Worm (Caenorhabditis elegans): ENCODE measurements around the gene Y32G9B.1.

Gene Y32G9B.1

DNA sequence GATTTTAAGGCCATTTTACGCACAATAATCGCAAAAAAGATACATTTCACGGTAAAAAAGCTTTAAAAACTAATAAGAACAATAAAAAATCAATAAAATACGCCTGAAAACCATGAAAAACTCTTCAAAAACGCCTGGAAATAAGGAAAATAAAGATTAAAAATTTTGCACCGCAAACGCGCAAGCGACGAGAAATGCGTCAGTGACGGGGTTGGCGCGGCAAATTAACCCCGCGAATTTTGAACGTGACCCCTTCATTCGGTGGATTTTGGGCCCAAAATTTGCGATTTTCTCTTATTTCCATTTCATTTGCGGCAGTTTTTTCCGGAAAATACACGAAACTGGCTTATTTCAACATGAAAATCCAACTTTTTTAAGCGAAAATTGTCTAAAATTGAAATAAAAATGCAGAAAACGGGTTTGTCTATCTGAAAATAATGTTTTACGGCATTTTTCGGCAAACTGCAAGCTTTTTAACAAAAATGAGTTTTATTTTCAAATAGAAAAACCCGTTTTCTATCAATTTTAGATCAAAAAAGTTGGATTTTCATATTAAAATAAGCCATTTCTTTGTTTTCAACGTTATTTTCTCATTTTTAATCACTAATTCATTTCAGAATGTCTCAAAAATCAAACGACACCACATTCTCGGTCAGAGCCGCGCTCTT, 38.9 kb upstream of the Y32G9B.1 start, which contains the start of gene knl-3:
TSS of gene knl-3 (plus strand) at position 618 of the 668 bp plus-strand sequence.
- TF ChIP-seq pes-1 (GFP tag; IDR thresholded peaks at IDR 0.05): peak; percentile 79
- TF ChIP-seq hnd-1 (tag; optimal IDR thresholded peaks at IDR 0.05): peak; percentile 32
- peak; percentile 51 for TF ChIP-seq hmg-4 (GFP tag; optimal IDR thresholded peaks at IDR 0.05)
- peak; percentile 70; the same call in 1 of the 2 replicates for TF ChIP-seq scrt-1 (GFP tag; IDR thresholded peaks at IDR 0.05)
- peak; percentile 80 for TF ChIP-seq F13C5.2 (tag; optimal IDR thresholded peaks at IDR 0.05)
- TF ChIP-seq sea-1 (GFP tag; conservative IDR thresholded peaks at IDR 0.05): no peak
- TF ChIP-seq tbx-11 (GFP tag; IDR thresholded peaks at IDR 0.05): peak; percentile 65; the same call in 1 of the 2 replicates
- no peak for TF ChIP-seq B0310.2 (tag; optimal IDR thresholded peaks at IDR 0.05)
- TF ChIP-seq ceh-36 (tag; optimal IDR thresholded peaks at IDR 0.05): peak; percentile 80
- TF ChIP-seq aly-1 (tag; optimal IDR thresholded peaks at IDR 0.05): no peak
- no peak for TF ChIP-seq ets-7 (tag; optimal IDR thresholded peaks at IDR 0.05)
- peak; percentile 51; the same call in 1 of the 2 replicates for TF ChIP-seq flt-1 (GFP tag; IDR thresholded peaks at IDR 0.05)
- TF ChIP-seq tra-4 (tag; optimal IDR thresholded peaks at IDR 0.05): peak; percentile 29
- TF ChIP-seq tbx-37 (GFP tag; conservative IDR thresholded peaks at IDR 0.05): peak; percentile 51; the same call in 1 of the 2 replicates
- no peak for TF ChIP-seq ceh-13 (GFP tag; optimal IDR thresholded peaks at IDR 0.05)
- peak; percentile 11 for TF ChIP-seq hmbx-1 (tag; optimal IDR thresholded peaks at IDR 0.05)
- no peak for TF ChIP-seq ama-1 (optimal IDR thresholded peaks at IDR 0.05)

DNA sequence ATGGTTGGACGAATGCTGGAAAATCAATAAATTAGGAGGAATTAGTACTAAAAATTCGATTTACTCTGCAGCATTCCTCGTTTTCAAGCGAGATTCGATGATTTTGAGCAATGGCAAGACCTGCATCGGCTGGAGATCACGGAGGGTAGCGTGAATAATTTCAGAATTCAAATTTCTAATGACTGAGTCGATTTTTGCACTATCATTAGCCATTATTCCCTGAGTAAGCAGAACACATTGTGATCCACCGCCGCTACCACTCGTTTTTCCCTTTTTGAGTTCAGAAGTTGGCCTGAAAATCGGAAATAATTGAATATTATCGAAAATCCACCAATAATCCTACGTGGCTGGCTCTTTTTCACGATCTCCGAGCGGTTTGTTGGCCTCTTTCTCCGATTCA, 38.2 kb upstream of the Y32G9B.1 start:
- no peak for TF ChIP-seq ama-1 (optimal IDR thresholded peaks at IDR 0.05)
- no peak for TF ChIP-seq hmg-4 (GFP tag; optimal IDR thresholded peaks at IDR 0.05)
- TF ChIP-seq ceh-13 (GFP tag; optimal IDR thresholded peaks at IDR 0.05): no peak
- TF ChIP-seq sea-1 (GFP tag; conservative IDR thresholded peaks at IDR 0.05): no peak
- TF ChIP-seq hnd-1 (tag; optimal IDR thresholded peaks at IDR 0.05): no peak
- no peak for TF ChIP-seq B0310.2 (tag; optimal IDR thresholded peaks at IDR 0.05)
- TF ChIP-seq scrt-1 (GFP tag; IDR thresholded peaks at IDR 0.05): no peak
- no peak for TF ChIP-seq aly-1 (tag; optimal IDR thresholded peaks at IDR 0.05)
- TF ChIP-seq flt-1 (GFP tag; IDR thresholded peaks at IDR 0.05): no peak
- TF ChIP-seq F13C5.2 (tag; optimal IDR thresholded peaks at IDR 0.05): no peak
- TF ChIP-seq hmbx-1 (tag; optimal IDR thresholded peaks at IDR 0.05): no peak
- no peak for TF ChIP-seq tbx-37 (GFP tag; conservative IDR thresholded peaks at IDR 0.05)

DNA sequence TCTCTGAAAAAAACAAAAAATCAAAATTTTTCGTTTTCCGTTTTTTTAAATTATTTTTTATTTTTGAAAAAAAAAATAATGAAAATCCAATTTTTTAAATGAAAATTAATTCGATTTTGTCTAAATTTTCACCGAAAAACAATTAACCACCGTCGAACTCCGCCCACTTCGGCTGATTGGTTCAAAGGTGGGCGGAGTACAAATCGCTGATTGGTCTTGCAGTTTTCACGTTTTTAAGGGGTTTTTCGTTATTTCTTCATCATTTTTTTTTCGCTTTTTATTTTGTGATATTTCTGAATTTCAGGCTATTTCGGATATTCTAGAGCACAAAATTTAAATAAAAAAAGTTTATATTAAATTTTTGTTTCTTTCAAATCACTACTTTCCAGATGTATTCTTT, 35.1 kb upstream of the Y32G9B.1 start:
- TF ChIP-seq aly-1 (tag; optimal IDR thresholded peaks at IDR 0.05) (no peak), tbx-11 (GFP tag; IDR thresholded peaks at IDR 0.05) (no peak), B0310.2 (tag; optimal IDR thresholded peaks at IDR 0.05) (no peak), ama-1 (optimal IDR thresholded peaks at IDR 0.05) (no peak), flt-1 (GFP tag; IDR thresholded peaks at IDR 0.05) (no peak), tra-4 (tag; optimal IDR thresholded peaks at IDR 0.05) (no peak), hmbx-1 (tag; optimal IDR thresholded peaks at IDR 0.05) (no peak), pes-1 (GFP tag; IDR thresholded peaks at IDR 0.05) (no peak), scrt-1 (GFP tag; IDR thresholded peaks at IDR 0.05) (no peak), hmg-4 (GFP tag; optimal IDR thresholded peaks at IDR 0.05) (no peak), tbx-37 (GFP tag; conservative IDR thresholded peaks at IDR 0.05) (no peak)

DNA sequence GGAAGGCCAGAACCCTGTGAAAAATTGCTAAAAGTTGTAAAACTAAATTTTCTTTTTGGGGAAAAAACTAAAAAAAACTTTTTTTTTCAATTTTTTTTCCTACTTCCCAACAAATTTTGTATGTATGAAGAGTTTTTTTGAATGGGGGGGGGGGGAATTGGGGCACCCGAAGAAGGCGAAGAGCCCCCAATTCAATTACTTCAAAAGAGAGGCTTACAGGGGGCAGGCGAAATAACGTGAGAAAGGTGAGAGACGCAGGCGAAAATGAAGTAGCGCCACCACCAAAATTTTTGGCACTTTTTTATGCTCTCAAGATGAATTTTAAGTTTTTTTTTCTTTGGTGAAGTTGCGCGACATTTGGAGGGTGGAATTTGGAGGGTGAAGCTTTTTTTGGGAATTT, 33.1 kb upstream of the Y32G9B.1 start:
- TF ChIP-seq ama-1 (optimal IDR thresholded peaks at IDR 0.05): no peak

DNA sequence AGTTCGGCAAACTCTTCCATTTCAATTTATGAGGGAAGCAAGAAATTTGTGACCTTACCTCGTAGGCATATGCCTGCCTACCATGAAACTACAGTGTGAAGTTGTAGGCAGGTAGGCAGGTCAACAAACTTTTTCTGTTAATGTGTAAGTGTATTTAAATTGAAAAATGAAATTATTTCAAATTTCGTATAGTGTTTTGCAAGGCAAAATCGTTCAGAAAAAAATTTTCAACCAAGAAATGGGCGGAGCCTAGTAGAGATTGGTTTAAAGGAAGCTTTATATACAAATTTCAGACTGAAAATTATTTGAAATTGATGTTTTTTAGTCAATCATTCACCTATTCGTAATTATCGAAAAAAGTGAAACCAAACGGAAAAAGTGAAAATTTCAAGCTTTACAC, 28.0 kb upstream of the Y32G9B.1 start:
- TF ChIP-seq scrt-1 (GFP tag; IDR thresholded peaks at IDR 0.05): no peak
- no peak for TF ChIP-seq ceh-36 (tag; optimal IDR thresholded peaks at IDR 0.05)
- TF ChIP-seq pes-1 (GFP tag; IDR thresholded peaks at IDR 0.05): no peak
- TF ChIP-seq ama-1 (optimal IDR thresholded peaks at IDR 0.05): no peak
- TF ChIP-seq tbx-37 (GFP tag; conservative IDR thresholded peaks at IDR 0.05): no peak
- no peak for TF ChIP-seq hnd-1 (tag; optimal IDR thresholded peaks at IDR 0.05)

DNA sequence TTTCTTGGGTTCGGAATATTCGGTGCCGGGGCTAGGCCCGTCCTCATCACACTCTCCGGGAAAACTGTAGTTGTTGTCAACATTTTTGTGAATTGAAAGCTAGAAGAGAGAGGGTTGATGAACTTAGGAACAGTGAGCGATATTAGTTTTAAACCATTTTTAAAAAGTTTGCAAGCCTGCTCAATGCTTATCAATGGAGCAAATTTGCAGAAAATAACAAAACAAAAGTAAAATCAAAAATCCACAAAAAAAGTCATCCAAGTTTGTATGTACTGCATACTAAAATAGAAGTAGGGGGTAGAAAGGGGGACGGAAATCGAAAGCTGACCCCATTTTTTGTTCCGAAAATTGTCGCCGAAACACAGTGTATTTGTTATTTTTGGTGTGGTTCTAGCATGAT, 26.3 kb upstream of the Y32G9B.1 start, which contains the start of gene T10B5.10:
TSS of gene T10B5.10 (minus strand) at position 101 of the 400 bp plus-strand sequence.
- TF ChIP-seq scrt-1 (GFP tag; IDR thresholded peaks at IDR 0.05): no peak
- no peak for TF ChIP-seq aly-1 (tag; optimal IDR thresholded peaks at IDR 0.05)
- TF ChIP-seq F13C5.2 (tag; optimal IDR thresholded peaks at IDR 0.05): no peak
- TF ChIP-seq tbx-37 (GFP tag; conservative IDR thresholded peaks at IDR 0.05): no peak
- no peak for TF ChIP-seq ets-7 (tag; optimal IDR thresholded peaks at IDR 0.05)
- TF ChIP-seq pes-1 (GFP tag; IDR thresholded peaks at IDR 0.05): no peak
- no peak for TF ChIP-seq B0310.2 (tag; optimal IDR thresholded peaks at IDR 0.05)

DNA sequence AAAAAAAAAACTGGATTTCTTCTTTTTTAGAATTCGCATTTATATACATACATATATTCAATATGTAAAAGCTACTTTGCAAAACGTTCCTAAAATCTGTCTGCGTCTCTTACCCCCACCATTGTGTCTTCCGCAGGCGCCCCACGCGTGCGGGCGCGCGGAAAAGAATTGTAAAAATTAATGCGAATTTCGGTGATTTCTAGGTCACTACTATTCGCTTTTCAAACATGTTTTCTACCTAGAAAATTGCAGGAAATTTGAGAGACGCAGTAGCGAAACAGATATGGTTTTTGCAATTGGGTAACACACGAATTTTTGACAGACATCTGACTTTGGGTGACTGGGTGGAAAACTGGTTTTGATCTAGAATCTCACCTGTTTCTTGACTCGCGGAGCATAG, 25.2 kb upstream of the Y32G9B.1 start:
- TF ChIP-seq ama-1 (optimal IDR thresholded peaks at IDR 0.05) (no peak), hmbx-1 (tag; optimal IDR thresholded peaks at IDR 0.05) (no peak), tbx-11 (GFP tag; IDR thresholded peaks at IDR 0.05) (no peak), aly-1 (tag; optimal IDR thresholded peaks at IDR 0.05) (no peak)

DNA sequence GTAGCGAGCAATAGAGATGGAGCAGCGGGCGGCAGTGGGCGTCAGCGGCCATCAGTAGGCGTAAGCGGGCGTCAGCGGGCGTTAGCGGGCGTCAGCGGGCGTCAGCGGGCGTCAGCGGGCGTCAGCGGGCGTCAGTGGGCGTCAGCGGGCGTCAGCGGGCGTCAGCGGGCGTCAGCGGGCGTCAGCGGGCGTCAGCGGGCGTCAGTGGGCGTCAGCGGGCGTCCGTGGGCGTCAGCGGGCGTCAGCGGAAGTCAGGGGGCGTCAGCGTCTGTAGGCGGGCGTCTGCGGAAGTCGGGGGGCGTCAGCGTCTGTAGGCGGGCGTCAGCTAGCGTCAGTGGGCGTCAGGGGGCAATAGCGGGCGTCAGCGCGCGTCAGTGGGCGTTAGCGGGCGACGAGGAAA, 20.1 kb upstream of the Y32G9B.1 start:
- peak; percentile 45; the same call in 1 of the 2 replicates for TF ChIP-seq pes-1 (GFP tag; IDR thresholded peaks at IDR 0.05)

DNA sequence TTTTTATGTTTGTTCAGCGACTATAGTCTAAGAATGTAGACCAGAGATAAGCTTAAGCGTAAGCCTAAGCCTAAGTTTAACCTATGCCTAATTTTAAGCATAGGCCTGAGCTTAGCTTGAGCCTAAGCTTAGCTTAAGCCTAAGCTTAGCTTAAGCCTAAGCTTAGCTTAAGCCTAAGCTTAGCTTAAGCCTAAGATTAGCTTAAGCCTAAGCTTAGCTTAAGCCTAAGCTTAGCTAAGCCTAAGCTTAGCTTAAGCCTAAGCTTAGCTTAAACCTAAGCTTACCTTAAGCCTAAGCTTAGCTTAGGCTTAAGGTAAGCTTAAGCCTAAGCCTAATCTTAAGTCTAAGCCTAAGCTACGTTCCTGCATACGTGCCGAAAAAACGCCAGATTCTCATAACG, 18.7 kb upstream of the Y32G9B.1 start:
- TF ChIP-seq ceh-36 (tag; optimal IDR thresholded peaks at IDR 0.05) (peak; percentile 88), hmbx-1 (tag; optimal IDR thresholded peaks at IDR 0.05) (no peak)

Measured in whole organism, early embryonic.